Worm (Caenorhabditis elegans): ENCODE measurements around the gene drd-1.

Gene drd-1

DNA sequence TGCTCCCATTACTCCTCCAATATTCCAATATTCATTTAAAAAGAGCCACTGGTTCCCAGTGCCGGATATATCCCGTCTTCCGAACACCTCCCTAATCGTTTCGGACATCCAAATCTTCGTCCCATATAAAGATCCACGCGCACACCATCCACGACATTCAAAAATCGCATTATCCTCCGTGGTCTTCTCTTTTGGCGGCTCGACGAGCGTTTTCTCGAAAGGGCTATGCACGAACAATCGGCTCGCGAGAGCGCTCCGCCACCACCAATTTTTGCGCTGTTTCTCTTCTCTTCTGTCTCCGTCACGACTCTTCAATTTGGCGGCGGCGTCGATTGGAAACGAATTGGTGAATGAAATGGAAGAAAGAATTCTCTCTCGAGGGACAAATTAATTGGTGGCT is 34.6 kb upstream of the drd-1 start:
- peak; percentile 7 for TF ChIP-seq lin-39 (tag; optimal IDR thresholded peaks at IDR 0.05)
- TF ChIP-seq tbx-2 (tag; optimal IDR thresholded peaks at IDR 0.05) = no peak
- peak; percentile 30 for TF ChIP-seq nfya-1 (tag; optimal IDR thresholded peaks at IDR 0.05; ENCODE audit: insufficient read depth)

DNA sequence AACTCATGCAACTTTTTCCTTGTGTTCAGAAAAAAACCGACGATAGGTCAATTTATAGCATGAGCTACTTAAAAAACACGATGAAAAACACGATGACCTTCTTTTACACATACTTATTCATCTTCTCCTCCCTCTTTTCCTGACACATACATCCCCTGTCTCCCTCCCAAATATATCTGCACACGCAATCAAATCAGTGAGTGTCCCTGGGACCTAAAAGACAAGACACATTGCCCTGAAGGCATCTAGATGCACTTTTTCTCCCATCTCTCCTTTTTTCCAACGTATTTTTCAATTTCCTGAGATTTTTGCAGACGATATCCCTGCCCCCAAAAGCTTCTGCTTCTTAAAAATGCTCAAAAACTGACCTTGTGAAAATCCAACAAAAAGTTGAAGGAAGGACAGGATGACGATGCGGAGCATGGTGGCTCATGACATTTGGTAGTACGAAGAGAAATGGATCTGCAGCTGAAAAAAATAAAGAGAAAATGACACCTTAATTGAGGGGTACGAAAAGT is 33.6 kb upstream of the drd-1 start, which contains the start of gene C26D10.6:
Gene C26D10.6 (minus strand): TSS at position 468 of the 518 bp plus-strand sequence.
- TF ChIP-seq elt-1 (tag; optimal IDR thresholded peaks at IDR 0.05) = peak; percentile 70
- no peak for TF ChIP-seq nhr-43 (tag; optimal IDR thresholded peaks at IDR 0.05; ENCODE audit: poor library complexity, severe bottlenecking)

DNA sequence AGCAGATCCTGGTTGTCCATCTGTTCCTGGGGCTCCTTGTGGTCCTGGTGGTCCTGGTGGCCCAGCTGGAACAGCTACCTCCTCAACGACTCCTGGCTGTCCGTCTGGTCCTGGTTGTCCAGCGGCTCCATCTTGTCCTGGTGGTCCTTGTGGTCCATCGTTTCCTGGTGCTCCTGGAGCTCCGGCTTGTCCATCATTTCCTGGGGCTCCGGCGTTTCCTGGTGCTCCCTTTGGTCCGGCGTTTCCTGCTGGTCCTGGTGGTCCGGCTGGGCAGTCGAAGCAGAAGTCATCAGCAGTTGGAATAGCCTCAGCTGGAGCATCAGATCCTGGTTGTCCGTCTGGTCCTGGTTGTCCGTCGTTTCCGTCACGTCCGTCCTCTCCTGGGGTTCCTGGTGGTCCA is 29.4 kb upstream of the drd-1 start:
- TF ChIP-seq nfya-1 (tag; optimal IDR thresholded peaks at IDR 0.05; ENCODE audit: insufficient read depth) (no peak), hmg-11 (tag; optimal IDR thresholded peaks at IDR 0.05) (no peak), mml-1 (tag; optimal IDR thresholded peaks at IDR 0.05) (no peak), fkh-2 (tag; optimal IDR thresholded peaks at IDR 0.05) (no peak), ZK546.5 (tag; optimal IDR thresholded peaks at IDR 0.05) (no peak), R02D3.7 (tag; optimal IDR thresholded peaks at IDR 0.05) (no peak), unc-62 (GFP tag; optimal IDR thresholded peaks at IDR 0.05) (no peak), lin-39 (tag; optimal IDR thresholded peaks at IDR 0.05) (no peak), fos-1 (tag; optimal IDR thresholded peaks at IDR 0.05) (no peak), ceh-28 (tag; optimal IDR thresholded peaks at IDR 0.05) (no peak), aly-2 (tag; optimal IDR thresholded peaks at IDR 0.05) (no peak), pha-4 (tag; optimal IDR thresholded peaks at IDR 0.05) (no peak), daf-12 (tag; optimal IDR thresholded peaks at IDR 0.05) (no peak), zag-1 (tag; optimal IDR thresholded peaks at IDR 0.05) (no peak), nhr-11 (tag; optimal IDR thresholded peaks at IDR 0.05) (no peak), lin-15B (tag; optimal IDR thresholded peaks at IDR 0.05) (no peak), ztf-11 (tag; optimal IDR thresholded peaks at IDR 0.05) (no peak), elt-2 (tag; optimal IDR thresholded peaks at IDR 0.05) (no peak)

DNA sequence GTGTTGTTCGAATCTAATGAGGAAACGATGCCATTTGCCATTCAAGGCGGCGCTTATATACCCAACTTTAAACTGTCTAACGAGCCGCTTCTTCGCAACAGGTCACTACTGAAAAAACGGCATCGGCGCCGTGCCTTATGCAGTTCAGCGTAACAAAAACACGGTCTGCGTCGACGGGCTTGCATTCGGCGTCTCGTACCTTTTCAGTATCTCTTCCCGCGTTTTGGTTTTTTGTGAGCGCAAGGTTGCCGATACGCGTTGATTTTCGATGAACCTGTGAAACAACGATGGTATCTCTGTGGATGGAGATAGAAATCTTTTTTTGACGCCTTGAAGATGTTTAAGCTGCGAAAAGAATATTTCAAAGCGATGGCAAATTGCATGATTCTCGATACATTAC is 28.5 kb upstream of the drd-1 start, which contains the start of gene col-77:
Gene col-77 (minus strand): TSS at position 32 of the 400 bp plus-strand sequence.
- TF ChIP-seq mml-1 (tag; optimal IDR thresholded peaks at IDR 0.05) (no peak), lin-39 (tag; optimal IDR thresholded peaks at IDR 0.05) (no peak), ZK546.5 (tag; optimal IDR thresholded peaks at IDR 0.05) (no peak), lsy-12 (tag; optimal IDR thresholded peaks at IDR 0.05) (no peak), nhr-28 (tag; optimal IDR thresholded peaks at IDR 0.05) (no peak), nhr-25 (tag; optimal IDR thresholded peaks at IDR 0.05) (peak; percentile 56), elt-3 (tag; optimal IDR thresholded peaks at IDR 0.05) (no peak)

DNA sequence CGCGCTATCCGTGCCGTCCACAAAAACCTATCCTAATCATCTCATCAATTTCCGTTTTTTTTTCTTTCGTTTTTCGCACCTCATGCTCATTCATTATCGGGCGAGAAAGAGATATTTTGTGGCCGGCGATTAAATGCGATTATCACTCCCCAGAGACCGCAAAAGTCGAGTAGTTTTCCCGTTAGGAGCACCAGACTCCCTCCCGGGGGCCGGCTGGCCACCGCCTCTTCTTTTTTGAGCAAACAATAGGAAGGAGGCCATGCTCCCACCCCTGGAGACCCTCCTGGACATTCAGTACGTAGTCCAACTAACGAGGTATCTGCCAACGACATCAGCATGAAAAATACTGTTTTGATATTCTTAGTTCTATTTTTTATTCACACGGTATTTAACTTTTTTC is 27.4 kb upstream of the drd-1 start, which contains the start of gene M195.2:
Gene M195.2 (plus strand): TSS at position 301 of the 400 bp plus-strand sequence.
- TF ChIP-seq nhr-237 (tag; optimal IDR thresholded peaks at IDR 0.05) (no peak), ztf-4 (tag; optimal IDR thresholded peaks at IDR 0.05) (no peak), jun-1 (tag; optimal IDR thresholded peaks at IDR 0.05) (no peak), egl-5 (tag; optimal IDR thresholded peaks at IDR 0.05) (no peak), nfya-1 (tag; optimal IDR thresholded peaks at IDR 0.05; ENCODE audit: insufficient read depth) (no peak), nhr-43 (tag; optimal IDR thresholded peaks at IDR 0.05; ENCODE audit: poor library complexity, severe bottlenecking) (no peak), hmg-11 (tag; optimal IDR thresholded peaks at IDR 0.05) (no peak), unc-62 (GFP tag; optimal IDR thresholded peaks at IDR 0.05) (no peak), ceh-9 (tag; optimal IDR thresholded peaks at IDR 0.05) (no peak), lsy-12 (tag; optimal IDR thresholded peaks at IDR 0.05) (no peak), fos-1 (tag; optimal IDR thresholded peaks at IDR 0.05) (no peak), tbx-2 (tag; optimal IDR thresholded peaks at IDR 0.05) (no peak), ztf-11 (tag; optimal IDR thresholded peaks at IDR 0.05) (no peak), fkh-2 (tag; optimal IDR thresholded peaks at IDR 0.05) (no peak), zag-1 (tag; optimal IDR thresholded peaks at IDR 0.05) (no peak), nhr-11 (tag; optimal IDR thresholded peaks at IDR 0.05) (no peak), daf-12 (tag; optimal IDR thresholded peaks at IDR 0.05) (no peak), nhr-76 (tag; optimal IDR thresholded peaks at IDR 0.05) (no peak), R02D3.7 (tag; optimal IDR thresholded peaks at IDR 0.05) (no peak)

DNA sequence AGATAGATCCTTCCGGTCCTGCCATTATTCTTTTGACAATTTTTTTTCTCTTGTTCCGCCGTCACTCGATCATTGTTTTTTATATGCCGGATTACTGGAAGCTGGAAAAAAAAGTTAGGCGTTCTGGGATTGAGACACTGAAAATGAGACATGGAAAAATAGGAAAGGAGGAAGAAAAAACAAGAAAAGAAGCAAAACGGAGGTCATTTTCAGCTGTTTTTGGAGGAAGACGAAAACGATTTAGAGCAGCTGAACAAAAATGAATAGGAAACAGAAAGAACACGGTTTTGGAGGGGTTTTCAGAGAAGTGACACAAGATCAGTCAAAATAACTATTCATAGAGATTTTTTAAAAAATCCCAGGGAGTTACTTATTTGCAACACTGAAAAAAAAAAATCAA is 18.8 kb upstream of the drd-1 start, which contains the start of gene amt-3:
Gene amt-3 (minus strand): TSS at position 101 of the 400 bp plus-strand sequence.
- TF ChIP-seq nhr-12 (tag; optimal IDR thresholded peaks at IDR 0.05) = no peak
- TF ChIP-seq elt-1 (tag; optimal IDR thresholded peaks at IDR 0.05) = no peak
- no peak for TF ChIP-seq pqm-1 (tag; optimal IDR thresholded peaks at IDR 0.05)
- no peak for TF ChIP-seq tbx-2 (tag; optimal IDR thresholded peaks at IDR 0.05)
- TF ChIP-seq lsy-12 (tag; optimal IDR thresholded peaks at IDR 0.05) = no peak
- TF ChIP-seq snpc-4 (tag; optimal IDR thresholded peaks at IDR 0.05) = no peak
- no peak for TF ChIP-seq unc-62 (GFP tag; optimal IDR thresholded peaks at IDR 0.05)
